Worm (Caenorhabditis elegans) whole organism, young adult: ENCODE results near the gene dyf-13.

Experiments used
- B0019.2 ChIP-seq: fragments of 200-800 bp; sonication (Bioruptor generic); conservative IDR thresholded peaks from 2 replicates; pipeline ENCODE4 v1.3.6; 2022; ENCODE audit warnings: missing genetic modification reagents, missing genetic modification characterization, missing compliant biosample characterization
- C17E4.6 ChIP-seq: fragments of 200-800 bp; sonication (Bioruptor generic); IDR thresholded peaks from 2 replicates; pipeline ENCODE4 v1.3.6; 2022; ENCODE audit warnings: missing genetic modification reagents, missing genetic modification characterization, missing compliant biosample characterization
- D2030.7 ChIP-seq: fragments of 200-800 bp; sonication (Bioruptor generic); IDR thresholded peaks from 2 replicates; pipeline ENCODE4 v1.3.6; 2022; ENCODE audit warnings: missing genetic modification reagents, missing genetic modification characterization, missing compliant biosample characterization
- F23B12.7 ChIP-seq: sonication (generic microtip); optimal IDR thresholded peaks from 2 replicates; lab custom pipeline; 2017; ENCODE audit warnings: missing genetic modification characterization, mild to moderate bottlenecking, missing compliant biosample characterization, antibody characterized with exemption, moderate library complexity; ENCODE audit not compliant: insufficient read depth
- F39B2.1 ChIP-seq: fragments of 200-800 bp; sonication (Bioruptor generic); IDR thresholded peaks from 2 replicates; pipeline ENCODE4 v1.3.6; 2022; ENCODE audit warnings: missing genetic modification reagents, missing genetic modification characterization, missing compliant biosample characterization
- F49E8.2 ChIP-seq: sonication (generic microtip); optimal IDR thresholded peaks from 3 replicates; lab custom pipeline; 2017; ENCODE audit warnings: missing genetic modification characterization, mild to moderate bottlenecking, missing compliant biosample characterization, antibody characterized with exemption, moderate library complexity; ENCODE audit not compliant: insufficient read depth
- K12H6.12 ChIP-seq: fragments of 200-800 bp; sonication (Bioruptor generic); optimal IDR thresholded peaks from 2 replicates; lab custom pipeline; 2018; ENCODE audit warnings: mild to moderate bottlenecking, missing genetic modification characterization, missing compliant biosample characterization
- Y56A3A.18 ChIP-seq: fragments of 200-800 bp; sonication (Bioruptor generic); IDR thresholded peaks from 2 replicates; pipeline ENCODE4 v1.3.6; 2022; ENCODE audit warnings: missing genetic modification reagents, missing genetic modification characterization, missing compliant biosample characterization
- Y67H2A.10 ChIP-seq: fragments of 200-800 bp; sonication (Bioruptor generic); conservative IDR thresholded peaks from 2 replicates; pipeline ENCODE4 v1.3.6; 2022; ENCODE audit warnings: missing genetic modification reagents, missing genetic modification characterization, missing compliant biosample characterization
- Y79H2A.3 ChIP-seq: fragments of 200-800 bp; sonication (Bioruptor generic); conservative IDR thresholded peaks from 2 replicates; pipeline ENCODE4 v1.3.6; 2022; ENCODE audit warnings: missing genetic modification reagents, missing genetic modification characterization, missing compliant biosample characterization
- ZK185.1 ChIP-seq: sonication (generic microtip); optimal IDR thresholded peaks from 2 replicates; lab custom pipeline; 2016; ENCODE audit warnings: mild to moderate bottlenecking, missing genetic modification characterization, missing compliant biosample characterization; ENCODE audit not compliant: poor library complexity, severe bottlenecking
- aptf-3 ChIP-seq: fragments of 200-800 bp; sonication (Bioruptor generic); IDR thresholded peaks from 2 replicates; pipeline ENCODE4 v1.3.6; 2022; ENCODE audit warnings: missing genetic modification characterization, missing compliant biosample characterization
- attf-3 ChIP-seq: fragments of 200-800 bp; sonication (Bioruptor generic); conservative IDR thresholded peaks from 2 replicates; pipeline ENCODE4 v1.3.6; 2022; ENCODE audit warnings: missing genetic modification reagents, missing genetic modification characterization, missing compliant biosample characterization
- attf-5 ChIP-seq: fragments of 200-800 bp; sonication (Bioruptor generic); optimal IDR thresholded peaks from 2 replicates; lab custom pipeline; 2018; ENCODE audit warnings: mild to moderate bottlenecking, missing genetic modification characterization, missing compliant biosample characterization
- attf-6 ChIP-seq: fragments of 200-800 bp; sonication (Bioruptor generic); IDR thresholded peaks from 2 replicates; pipeline ENCODE4 v1.3.6; 2022; ENCODE audit warnings: missing genetic modification reagents, missing genetic modification characterization, missing compliant biosample characterization
- cebp-1 ChIP-seq, 2 experiments: fragments of 200-800 bp in 1 of 2; sonication (Bioruptor generic) in 1 of 2; sonication (generic microtip) in 1 of 2; IDR thresholded peaks in 1 of 2; optimal IDR thresholded peaks in 1 of 2; 2 replicates each; pipeline versions ENCODE4 v1.3.6 to Lab custom; 2017 to 2022; ENCODE audit warnings: missing compliant biosample characterization in 2 of 2, missing genetic modification characterization in 2 of 2, mild to moderate bottlenecking in 1 of 2, missing genetic modification reagents in 1 of 2, moderate library complexity in 1 of 2
- ceh-100 ChIP-seq: fragments of 200-800 bp; sonication (Bioruptor generic); IDR thresholded peaks from 2 replicates; pipeline ENCODE4 v1.3.6; 2022; ENCODE audit warnings: missing genetic modification reagents, missing genetic modification characterization, missing compliant biosample characterization
- ceh-27 ChIP-seq: fragments of 200-800 bp; sonication (Bioruptor generic); optimal IDR thresholded peaks from 2 replicates; lab custom pipeline; 2018; ENCODE audit warnings: mild to moderate bottlenecking, missing genetic modification characterization, moderate library complexity, missing compliant biosample characterization
- dpff-1 ChIP-seq: sonication (generic microtip); optimal IDR thresholded peaks from 2 replicates; lab custom pipeline; 2017; ENCODE audit warnings: mild to moderate bottlenecking, missing genetic modification characterization, missing compliant biosample characterization
- efl-1 ChIP-seq: fragments of 150-350 bp; optimal IDR thresholded peaks from 2 replicates; lab custom pipeline; 2014; ENCODE audit warnings: missing biosample characterization, missing genetic modification reagents, missing genetic modification characterization
- fkh-3 ChIP-seq: sonication (generic microtip); optimal IDR thresholded peaks from 2 replicates; lab custom pipeline; 2016; ENCODE audit warnings: mild to moderate bottlenecking, missing genetic modification characterization, missing compliant biosample characterization
- hsf-1 ChIP-seq: fragments of 200-800 bp; sonication (Bioruptor generic); IDR thresholded peaks from 2 replicates; pipeline ENCODE4 v1.3.6; 2022; ENCODE audit warnings: missing genetic modification reagents, missing genetic modification characterization, missing compliant biosample characterization
- lag-1 ChIP-seq: fragments of 200-800 bp; sonication (Bioruptor generic); IDR thresholded peaks from 2 replicates; pipeline ENCODE4 v1.3.6; 2022; ENCODE audit warnings: missing genetic modification reagents, missing genetic modification characterization, missing compliant biosample characterization
- let-526 ChIP-seq: fragments of 200-800 bp; sonication (Bioruptor generic); IDR thresholded peaks from 2 replicates; pipeline ENCODE4 v1.3.6; 2022; ENCODE audit warnings: missing genetic modification reagents, missing genetic modification characterization, missing compliant biosample characterization
- lin-40 ChIP-seq: sonication (generic microtip); optimal IDR thresholded peaks from 2 replicates; lab custom pipeline; 2016; ENCODE audit warnings: missing genetic modification characterization, mild to moderate bottlenecking, missing compliant biosample characterization, missing genotype, missing genetic modification reagents
- lin-54 ChIP-seq: fragments of 200-800 bp; sonication (Bioruptor generic); optimal IDR thresholded peaks from 2 replicates; lab custom pipeline; 2018; ENCODE audit warnings: mild to moderate bottlenecking, missing genetic modification characterization, missing compliant biosample characterization
- lsl-1 ChIP-seq: fragments of 200-800 bp; sonication (Bioruptor generic); optimal IDR thresholded peaks from 2 replicates; lab custom pipeline; 2018; ENCODE audit warnings: mild to moderate bottlenecking, missing genetic modification characterization, moderate library complexity, missing compliant biosample characterization
- mel-28 ChIP-seq: sonication (generic microtip); optimal IDR thresholded peaks from 2 replicates; lab custom pipeline; 2016; ENCODE audit warnings: borderline replicate concordance, mild to moderate bottlenecking, missing genetic modification characterization, missing compliant biosample characterization
- nfya-2 ChIP-seq: fragments of 200-800 bp; sonication (Bioruptor generic); IDR thresholded peaks from 2 replicates; pipeline ENCODE4 v1.3.6; 2022; ENCODE audit warnings: missing genetic modification reagents, missing genetic modification characterization, missing compliant biosample characterization
- pbrm-1 ChIP-seq: fragments of 200-800 bp; sonication (Bioruptor generic); IDR thresholded peaks from 2 replicates; pipeline ENCODE4 v1.3.6; 2022; ENCODE audit warnings: missing genetic modification reagents, missing genetic modification characterization, missing compliant biosample characterization
- rec-8 ChIP-seq, 2 experiments: sonication (generic microtip); optimal IDR thresholded peaks; 2 replicates each; lab custom pipeline; 2016; ENCODE audit warnings: mild to moderate bottlenecking in 2 of 2, missing genetic modification characterization in 2 of 2, missing genetic modification reagents in 2 of 2, missing genotype in 2 of 2, missing biosample characterization in 1 of 2, missing compliant biosample characterization in 1 of 2, moderate library complexity in 1 of 2
- rpc-1 ChIP-seq, 2 experiments: fragments of 150-350 bp in 1 of 2; sonication (generic microtip) in 1 of 2; optimal IDR thresholded peaks; 2 replicates each; lab custom pipeline; 2014 to 2018; ENCODE audit warnings: missing biosample characterization in 1 of 2, missing genetic modification characterization in 1 of 2, missing genetic modification reagents in 1 of 2, missing genotype in 1 of 2
- snpc-1.3 ChIP-seq: sonication (generic microtip); optimal IDR thresholded peaks from 2 replicates; lab custom pipeline; 2017; ENCODE audit warnings: missing genetic modification characterization, mild to moderate bottlenecking, missing compliant biosample characterization, antibody characterized with exemption, moderate library complexity, missing genotype, missing genetic modification reagents; ENCODE audit not compliant: insufficient read depth
- somi-1 ChIP-seq: fragments of 200-800 bp; sonication (Bioruptor generic); optimal IDR thresholded peaks from 2 replicates; lab custom pipeline; 2018; ENCODE audit warnings: mild to moderate bottlenecking, missing genetic modification characterization, missing compliant biosample characterization
- xnd-1 ChIP-seq: sonication (generic microtip); optimal IDR thresholded peaks from 2 replicates; lab custom pipeline; 2016; ENCODE audit warnings: missing genotype, missing genetic modification reagents, missing genetic modification characterization, missing compliant biosample characterization
- ztf-22 ChIP-seq: fragments of 200-800 bp; sonication (Bioruptor generic); optimal IDR thresholded peaks from 2 replicates; lab custom pipeline; 2018; ENCODE audit warnings: mild to moderate bottlenecking, missing genetic modification characterization, moderate library complexity, missing compliant biosample characterization
- ztf-26 ChIP-seq: sonication (generic microtip); optimal IDR thresholded peaks from 2 replicates; lab custom pipeline; 2017; ENCODE audit warnings: missing genetic modification characterization, missing compliant biosample characterization
- ztf-28 ChIP-seq: fragments of 200-800 bp; sonication (Bioruptor generic); IDR thresholded peaks from 2 replicates; pipeline ENCODE4 v1.3.6; 2022; ENCODE audit warnings: missing genetic modification reagents, missing genetic modification characterization, missing compliant biosample characterization
- ztf-6 ChIP-seq: fragments of 200-800 bp; sonication (Bioruptor generic); IDR thresholded peaks from 2 replicates; pipeline ENCODE4 v1.3.6; 2022; ENCODE audit warnings: missing genetic modification reagents, missing genetic modification characterization, missing compliant biosample characterization

The dyf-13 gene

ce11 chrII:7183493-7184272 lies 12.5 kb upstream of the dyf-13 start, which contains the start of gene pdl-1 (continued):
- TF ChIP-seq F23B12.7 (tag; lab: Kevin White, UChicago) (peak; percentile 54), xnd-1 (tag; lab: Kevin White, UChicago) (no peak), rec-8 (tag; optimal IDR thresholded peaks at IDR 0.05; lab: Kevin White, UChicago) (peak; percentile 84 to 97), rpc-1 (optimal IDR thresholded peaks at IDR 0.05; lab: Kevin White, UChicago) (peak; percentile 99), rpc-1 (tag; optimal IDR thresholded peaks at IDR 0.05; lab: Kevin White, UChicago) (peak; percentile 98), F39B2.1 (no peak), Y56A3A.18 (GFP tag; lab: Robert Waterston, UW) (peak; percentile 91), let-526 (GFP tag; lab: Robert Waterston, UW) (peak; percentile 39; the same call in 1 of the 2 replicates), attf-3 (peak; percentile 71), cebp-1 (GFP tag; IDR thresholded peaks at IDR 0.05; lab: Robert Waterston, UW) (no peak), cebp-1 (tag; optimal IDR thresholded peaks at IDR 0.05; lab: Kevin White, UChicago) (peak; percentile 80), lin-54 (GFP tag; lab: Kevin White, UChicago) (peak; percentile 78), mel-28 (peak; percentile 57)

ce11 chrII:7182630-7183029 lies 11.5 kb upstream of the dyf-13 start:
- TF ChIP-seq lin-40 (tag; lab: Kevin White, UChicago) (no peak), pbrm-1 (GFP tag; lab: Robert Waterston, UW) (no peak), ceh-100 (GFP tag; lab: Robert Waterston, UW) (no peak), D2030.7 (no peak), K12H6.12 (tag; lab: Kevin White, UChicago) (no peak), attf-6 (GFP tag; lab: Robert Waterston, UW) (no peak), F49E8.2 (tag; lab: Kevin White, UChicago) (no peak), fkh-3 (tag; lab: Kevin White, UChicago) (no peak), snpc-1.3 (tag; lab: Kevin White, UChicago) (no peak), ZK185.1 (tag; lab: Kevin White, UChicago) (no peak), somi-1 (no peak), nfya-2 (GFP tag; lab: Robert Waterston, UW) (no peak), lag-1 (no peak)
- TF ChIP-seq, all 124 proteins: peak for 0

- no peak for TF ChIP-seq ztf-26
- TF ChIP-seq Y79H2A.3 = no peak
- no peak for TF ChIP-seq ztf-28 (GFP tag; lab: Robert Waterston, UW)
- peak; percentile 18 for TF ChIP-seq ceh-27
- TF ChIP-seq xnd-1 (tag; lab: Kevin White, UChicago) = no peak
- no peak for TF ChIP-seq cebp-1 (GFP tag; IDR thresholded peaks at IDR 0.05; lab: Robert Waterston, UW)
- TF ChIP-seq cebp-1 (tag; optimal IDR thresholded peaks at IDR 0.05; lab: Kevin White, UChicago) = no peak
Measured at ce11 chrII:7176108-7176507, 5.0 kb upstream of the dyf-13 start.

DNA sequence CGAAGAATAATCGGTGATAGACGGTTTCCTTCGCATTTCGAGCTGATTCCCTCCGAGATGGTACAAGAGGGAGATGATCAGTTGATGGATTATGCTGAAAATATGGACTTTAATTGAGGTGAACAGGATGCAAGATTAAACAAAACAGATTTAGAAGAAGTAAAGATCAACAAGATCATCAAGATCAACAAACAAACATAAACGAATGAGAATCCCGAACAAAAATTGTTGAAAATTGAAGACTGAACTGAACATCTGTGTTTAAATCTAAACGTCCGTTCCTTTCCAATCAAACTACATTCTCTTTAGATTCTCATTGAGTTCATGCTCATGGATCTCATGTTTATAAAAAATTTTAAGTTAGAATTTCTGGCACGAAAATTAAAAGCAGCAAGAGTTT lies 3.7 kb upstream of the dyf-13 start, which contains the start of gene glc-4:
glc-4 (minus strand) TSS at position 101 of the 400 bp plus-strand sequence.
- TF ChIP-seq ztf-22 (GFP tag; lab: Kevin White, UChicago) (no peak), B0019.2 (GFP tag; lab: Robert Waterston, UW) (no peak), lsl-1 (GFP tag; lab: Kevin White, UChicago) (no peak), hsf-1 (no peak), attf-5 (no peak), efl-1 (GFP tag; lab: Kevin White, UChicago) (no peak), somi-1 (no peak), D2030.7 (no peak), ztf-6 (GFP tag; lab: Robert Waterston, UW) (no peak), C17E4.6 (no peak), aptf-3 (no peak), dpff-1 (tag; lab: Kevin White, UChicago) (no peak), Y67H2A.10 (no peak)
